Fruit fly (Drosophila melanogaster): ENCODE results near the gene CG32228.

Gene CG32228

DNA sequence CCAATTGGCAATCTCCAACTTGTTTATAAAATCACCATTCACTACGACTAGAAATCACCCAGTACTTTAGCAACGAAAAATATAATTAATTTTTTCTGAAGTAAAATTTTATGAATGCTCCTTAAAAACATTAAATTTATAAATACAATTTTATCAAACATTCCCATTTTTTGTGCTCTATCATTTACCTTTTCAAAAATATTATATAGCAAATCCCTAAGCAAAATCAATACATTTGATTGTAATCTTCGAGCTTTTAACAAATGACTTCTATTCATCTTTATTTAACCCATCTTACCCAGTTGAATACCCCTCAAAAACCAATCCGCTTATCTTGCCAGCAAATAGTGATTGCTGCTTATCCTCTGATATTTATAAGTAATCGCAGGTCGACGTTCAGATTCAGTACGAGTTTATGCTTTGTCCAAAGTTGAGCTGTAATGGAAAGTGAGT lies 44.2 kb upstream of the CG32228 start, which contains the start of gene CG17145 (continued):
- TF ChIP-seq CG4360 (GFP tag; IDR thresholded peaks at IDR 0.05) = no peak
- TF ChIP-seq sqz (GFP tag; optimal IDR thresholded peaks at IDR 0.05) = no peak
- TF ChIP-seq Hsf (GFP tag; optimal IDR thresholded peaks at IDR 0.05) = no peak
- no peak for TF ChIP-seq CG6689 (GFP tag; IDR thresholded peaks at IDR 0.05)
- no peak for TF ChIP-seq unpg (GFP tag; optimal IDR thresholded peaks at IDR 0.05)
- TF ChIP-seq lilli (GFP tag; optimal IDR thresholded peaks at IDR 0.05) = peak; percentile 22
- TF ChIP-seq CG4730 (GFP tag; IDR thresholded peaks at IDR 0.05) = no peak
- no peak for TF ChIP-seq CG4424 (GFP tag; optimal IDR thresholded peaks at IDR 0.05)
- no peak for TF ChIP-seq tll (GFP tag; optimal IDR thresholded peaks at IDR 0.05)
- TF ChIP-seq Doc2 (GFP tag; IDR thresholded peaks at IDR 0.05) = no peak
- TF ChIP-seq nau (GFP tag; optimal IDR thresholded peaks at IDR 0.05) = no peak
- TF ChIP-seq D19B (GFP tag; optimal IDR thresholded peaks at IDR 0.05) = peak; percentile 96
- TF ChIP-seq CG2875 (GFP tag; optimal IDR thresholded peaks at IDR 0.05) = no peak
- no peak for TF ChIP-seq vnd (GFP tag; IDR thresholded peaks at IDR 0.05; ENCODE audit: partially characterized antibody)
- TF ChIP-seq kah (GFP tag; optimal IDR thresholded peaks at IDR 0.05) = no peak
- no peak for TF ChIP-seq CG14965 (GFP tag; optimal IDR thresholded peaks at IDR 0.05; ENCODE audit: borderline replicate concordance)
- TF ChIP-seq CG14860 (GFP tag; IDR thresholded peaks at IDR 0.05; ENCODE audit: partially characterized antibody) = no peak
- TF ChIP-seq CG13894 (tag; optimal IDR thresholded peaks at IDR 0.05) = no peak
- TF ChIP-seq Bgb (GFP tag; IDR thresholded peaks at IDR 0.05; ENCODE audit: partially characterized antibody) = no peak
- no peak for TF ChIP-seq CG8388 (GFP tag; optimal IDR thresholded peaks at IDR 0.05)
- TF ChIP-seq Hr51 (GFP tag; optimal IDR thresholded peaks at IDR 0.05) = peak in 1 of 2 experiments; percentile 56
- TF ChIP-seq CG6683 (GFP tag; optimal IDR thresholded peaks at IDR 0.05) = no peak
- TF ChIP-seq Rx (GFP tag; IDR thresholded peaks at IDR 0.05) = no peak
- no peak for TF ChIP-seq CG15479 (GFP tag; optimal IDR thresholded peaks at IDR 0.05)
- TF ChIP-seq fru (optimal IDR thresholded peaks at IDR 0.05) = no peak
- TF ChIP-seq CG14710 (tag; optimal IDR thresholded peaks at IDR 0.05) = no peak
- TF ChIP-seq CG2202 (tag; optimal IDR thresholded peaks at IDR 0.05) = no peak
- TF ChIP-seq Sry-δ (GFP tag; optimal IDR thresholded peaks at IDR 0.05) = no peak
- TF ChIP-seq row (GFP tag; IDR thresholded peaks at IDR 0.05) = peak; percentile 51; the same call in 2 of the 3 replicates
- TF ChIP-seq PHDP (tag; optimal IDR thresholded peaks at IDR 0.05) = peak; percentile 47
- TF ChIP-seq Fer3 (tag; optimal IDR thresholded peaks at IDR 0.05) = peak; percentile 19
- no peak for TF ChIP-seq Eip74EF (GFP tag; optimal IDR thresholded peaks at IDR 0.05)
- TF ChIP-seq CG17829 (tag; optimal IDR thresholded peaks at IDR 0.05) = no peak
- no peak for TF ChIP-seq Dbx (GFP tag; IDR thresholded peaks at IDR 0.05)
- no peak for TF ChIP-seq ssp (GFP tag; IDR thresholded peaks at IDR 0.05)
- no peak for TF ChIP-seq CG2712 (tag; optimal IDR thresholded peaks at IDR 0.05)
- no peak for TF ChIP-seq Sry-β (GFP tag; optimal IDR thresholded peaks at IDR 0.05)
- TF ChIP-seq h (optimal IDR thresholded peaks at IDR 0.05) = no peak
- no peak for TF ChIP-seq vfl (GFP tag; optimal IDR thresholded peaks at IDR 0.05)
- no peak for TF ChIP-seq CG10366 (GFP tag; IDR thresholded peaks at IDR 0.05)
- TF ChIP-seq lmd (GFP tag; IDR thresholded peaks at IDR 0.05) = peak; percentile 5; the same call in 1 of the 2 replicates
- no peak for TF ChIP-seq CG6254 (GFP tag; optimal IDR thresholded peaks at IDR 0.05)
- no peak for TF ChIP-seq CG12236 (GFP tag; optimal IDR thresholded peaks at IDR 0.05)
- TF ChIP-seq ase (GFP tag; IDR thresholded peaks at IDR 0.05) = no peak
- TF ChIP-seq Ptx1 (GFP tag; IDR thresholded peaks at IDR 0.05) = 0 out of 2 replicates have a peak, but pooled peaks have one; percentile 13
- TF ChIP-seq Meics (GFP tag; optimal IDR thresholded peaks at IDR 0.05) = peak; percentile 51
- TF ChIP-seq CG1832 (GFP tag; optimal IDR thresholded peaks at IDR 0.05) = no peak
- 0 out of 3 replicates have a peak, but pooled peaks have one; percentile 11 for TF ChIP-seq CG11695 (GFP tag; IDR thresholded peaks at IDR 0.05)
- no peak for TF ChIP-seq CG2889 (GFP tag; IDR thresholded peaks at IDR 0.05)
- no peak for TF ChIP-seq jumu (GFP tag; optimal IDR thresholded peaks at IDR 0.05)
- TF ChIP-seq Sox100B (GFP tag; optimal IDR thresholded peaks at IDR 0.05) = no peak
